Worm (Caenorhabditis elegans) whole organism, L1 larva: ENCODE measurements around the gene uvs-1.

Source experiments
- elt-3 ChIP-seq, 6 experiments: fragments of 150-350 bp in 1 of 6; sonication (generic microtip); optimal IDR thresholded peaks; 2 replicates each; lab custom pipeline; 2017 to 2018; ENCODE audit warnings: missing biosample characterization in 6 of 6, missing genetic modification characterization in 6 of 6, inconsistent platforms in 1 of 6
- lin-15B ChIP-seq: fragments of 150-350 bp; sonication (generic microtip); optimal IDR thresholded peaks from 3 replicates; lab custom pipeline; 2014; ENCODE audit warnings: missing biosample characterization, missing genetic modification characterization
- nhr-71 ChIP-seq: sonication (generic microtip); optimal IDR thresholded peaks from 2 replicates; lab custom pipeline; 2016; ENCODE audit warnings: mild to moderate bottlenecking, missing genetic modification characterization, moderate library complexity, missing compliant biosample characterization
- snpc-4 ChIP-seq: fragments of 150-350 bp; optimal IDR thresholded peaks from 2 replicates; lab custom pipeline; 2014; ENCODE audit warnings: missing biosample characterization, missing genetic modification characterization
- zag-1 ChIP-seq: fragments of 150-350 bp; optimal IDR thresholded peaks from 2 replicates; lab custom pipeline; 2014; ENCODE audit warnings: missing biosample characterization, missing genetic modification characterization

- TF ChIP-seq nhr-71 (no peak), lin-15B (no peak), elt-3 (tag; optimal IDR thresholded peaks at IDR 0.05; lab: Kevin White, UChicago) (no peak), zag-1 (tag; lab: Kevin White, UChicago) (no peak), snpc-4 (tag; lab: Kevin White, UChicago) (no peak)
Observed at ce11 chrV:7826917-7827316, 22.9 kb upstream of the uvs-1 start, which contains the start of gene mig-6.
